Worm (Caenorhabditis elegans) whole organism, late embryonic: Measurements from ENCODE around the gene F36H1.12.

Experiments
- C08G9.2 ChIP-seq: sonication (generic microtip); optimal IDR thresholded peaks from 2 replicates; lab custom pipeline; 2016; ENCODE audit warnings: mild to moderate bottlenecking, missing genetic modification characterization, moderate library complexity, missing compliant biosample characterization
- C38D4.7 ChIP-seq: fragments of 200-800 bp; sonication (Bioruptor generic); optimal IDR thresholded peaks from 2 replicates; lab custom pipeline; 2018; ENCODE audit warnings: mild to moderate bottlenecking, missing genetic modification characterization, moderate library complexity, missing compliant biosample characterization
- F13H6.1 ChIP-seq: sonication (generic microtip); optimal IDR thresholded peaks from 2 replicates; lab custom pipeline; 2016; ENCODE audit warnings: missing genetic modification characterization, missing compliant biosample characterization
- K09A11.1 ChIP-seq: sonication (generic microtip); optimal IDR thresholded peaks from 2 replicates; lab custom pipeline; 2017; ENCODE audit warnings: antibody characterized with exemption, mild to moderate bottlenecking, missing genetic modification characterization, missing compliant biosample characterization; ENCODE audit not compliant: insufficient read depth
- T23F11.4 ChIP-seq: fragments of 200-800 bp; sonication (Bioruptor generic); optimal IDR thresholded peaks from 2 replicates; lab custom pipeline; 2018; ENCODE audit warnings: mild to moderate bottlenecking, missing genetic modification characterization, missing compliant biosample characterization
- ahr-1 ChIP-seq: sonication (generic microtip); optimal IDR thresholded peaks from 2 replicates; lab custom pipeline; 2016; ENCODE audit warnings: missing genetic modification characterization, missing compliant biosample characterization
- ama-1 ChIP-seq: fragments of 150-350 bp; optimal IDR thresholded peaks from 2 replicates; lab custom pipeline; 2014
- ceh-18 ChIP-seq: sonication (generic microtip); optimal IDR thresholded peaks from 2 replicates; lab custom pipeline; 2016; ENCODE audit warnings: missing genetic modification characterization, missing compliant biosample characterization
- ceh-2 ChIP-seq: sonication (generic microtip); optimal IDR thresholded peaks from 2 replicates; lab custom pipeline; 2016; ENCODE audit warnings: missing genotype, missing genetic modification characterization, missing compliant biosample characterization
- ceh-24 ChIP-seq: sonication (generic microtip); optimal IDR thresholded peaks from 2 replicates; lab custom pipeline; 2016; ENCODE audit warnings: mild to moderate bottlenecking, missing genetic modification characterization, missing compliant biosample characterization
- ceh-30 ChIP-seq: fragments of 150-350 bp; optimal IDR thresholded peaks from 2 replicates; lab custom pipeline; 2014; ENCODE audit warnings: missing biosample characterization, missing genetic modification characterization
- ceh-31 ChIP-seq: sonication (generic microtip); optimal IDR thresholded peaks from 2 replicates; lab custom pipeline; 2016; ENCODE audit warnings: missing genetic modification characterization, missing compliant biosample characterization
- ceh-34 ChIP-seq: sonication (generic microtip); optimal IDR thresholded peaks from 2 replicates; lab custom pipeline; 2016; ENCODE audit warnings: mild to moderate bottlenecking, missing genetic modification characterization, missing compliant biosample characterization
- ceh-6 ChIP-seq: fragments of 200-800 bp; sonication (Bioruptor generic); optimal IDR thresholded peaks from 2 replicates; lab custom pipeline; 2018; ENCODE audit warnings: mild to moderate bottlenecking, missing genetic modification characterization, missing compliant biosample characterization
- dmd-4 ChIP-seq: sonication (generic microtip); optimal IDR thresholded peaks from 2 replicates; lab custom pipeline; 2016; ENCODE audit warnings: borderline replicate concordance, missing genetic modification characterization, missing compliant biosample characterization
- dve-1 ChIP-seq: sonication (generic microtip); optimal IDR thresholded peaks from 2 replicates; lab custom pipeline; 2017; ENCODE audit warnings: antibody characterized with exemption, mild to moderate bottlenecking, missing genetic modification characterization, missing compliant biosample characterization
- elt-2 ChIP-seq: sonication (generic microtip); optimal IDR thresholded peaks from 2 replicates; lab custom pipeline; 2016; ENCODE audit warnings: missing genetic modification reagents, missing genetic modification characterization, missing compliant biosample characterization
- elt-4 ChIP-seq: sonication (generic microtip); optimal IDR thresholded peaks from 2 replicates; lab custom pipeline; 2016; ENCODE audit warnings: missing genetic modification characterization, missing compliant biosample characterization
- fax-1 ChIP-seq: sonication (generic microtip); optimal IDR thresholded peaks from 2 replicates; lab custom pipeline; 2016; ENCODE audit warnings: missing genotype, missing genetic modification characterization, missing compliant biosample characterization
- fkh-6 ChIP-seq: sonication (generic microtip); optimal IDR thresholded peaks from 2 replicates; lab custom pipeline; 2016; ENCODE audit warnings: missing genetic modification characterization, missing compliant biosample characterization
- hlh-13 ChIP-seq: fragments of 200-800 bp; sonication (Bioruptor generic); optimal IDR thresholded peaks from 2 replicates; lab custom pipeline; 2018; ENCODE audit warnings: mild to moderate bottlenecking, missing genetic modification characterization, missing compliant biosample characterization
- hlh-15 ChIP-seq: sonication (generic microtip); optimal IDR thresholded peaks from 2 replicates; lab custom pipeline; 2016; ENCODE audit warnings: missing genetic modification characterization, missing compliant biosample characterization
- hlh-30 ChIP-seq: sonication (generic microtip); optimal IDR thresholded peaks from 2 replicates; lab custom pipeline; 2017; ENCODE audit warnings: antibody characterized with exemption, missing genetic modification characterization, missing compliant biosample characterization; ENCODE audit not compliant: insufficient read depth
- hlh-6 ChIP-seq: sonication (generic microtip); optimal IDR thresholded peaks from 2 replicates; lab custom pipeline; 2016; ENCODE audit warnings: missing genotype, missing genetic modification characterization, missing compliant biosample characterization
- lim-6 ChIP-seq: sonication (generic microtip); optimal IDR thresholded peaks from 2 replicates; lab custom pipeline; 2016; ENCODE audit warnings: missing genetic modification characterization, missing compliant biosample characterization
- madf-2 ChIP-seq: sonication (generic microtip); optimal IDR thresholded peaks from 2 replicates; lab custom pipeline; 2017; ENCODE audit warnings: missing genetic modification characterization, missing compliant biosample characterization
- nfya-1 ChIP-seq: sonication (generic microtip); optimal IDR thresholded peaks from 2 replicates; lab custom pipeline; 2017; ENCODE audit warnings: missing genetic modification characterization, mild to moderate bottlenecking, missing compliant biosample characterization, antibody characterized with exemption, moderate library complexity
- nhr-232 ChIP-seq: sonication (generic microtip); optimal IDR thresholded peaks from 2 replicates; lab custom pipeline; 2016; ENCODE audit warnings: missing genetic modification characterization, missing compliant biosample characterization
- npax-4 ChIP-seq: sonication (generic microtip); optimal IDR thresholded peaks from 2 replicates; lab custom pipeline; 2016; ENCODE audit warnings: missing genetic modification characterization, missing compliant biosample characterization
- pax-1 ChIP-seq: fragments of 150-350 bp; optimal IDR thresholded peaks from 2 replicates; lab custom pipeline; 2014; ENCODE audit warnings: missing biosample characterization, missing genetic modification characterization
- pros-1 ChIP-seq: fragments of 150-350 bp; optimal IDR thresholded peaks from 2 replicates; lab custom pipeline; 2014; ENCODE audit warnings: missing biosample characterization, missing genetic modification reagents, missing genetic modification characterization
- ref-2 ChIP-seq: sonication (generic microtip); optimal IDR thresholded peaks from 2 replicates; lab custom pipeline; 2016; ENCODE audit warnings: missing genetic modification characterization, missing compliant biosample characterization
- rnt-1 ChIP-seq: sonication (generic microtip); optimal IDR thresholded peaks from 2 replicates; lab custom pipeline; 2016; ENCODE audit warnings: missing genetic modification characterization, missing compliant biosample characterization
- sdc-2 ChIP-seq: sonication (generic microtip); optimal IDR thresholded peaks from 2 replicates; lab custom pipeline; 2016; ENCODE audit warnings: missing genotype, missing genetic modification characterization, missing compliant biosample characterization
- sox-2 ChIP-seq: fragments of 200-800 bp; sonication (Bioruptor generic); IDR thresholded peaks from 2 replicates; pipeline ENCODE4 v1.3.6; 2022; ENCODE audit warnings: missing genetic modification reagents, missing genetic modification characterization, missing compliant biosample characterization
- syd-9 ChIP-seq: sonication (generic microtip); optimal IDR thresholded peaks from 2 replicates; lab custom pipeline; 2016; ENCODE audit warnings: mild to moderate bottlenecking, missing genetic modification characterization, moderate library complexity, missing compliant biosample characterization
- tbx-2 ChIP-seq: sonication (generic microtip); optimal IDR thresholded peaks from 2 replicates; lab custom pipeline; 2016; ENCODE audit warnings: missing genetic modification characterization, missing compliant biosample characterization
- tbx-7 ChIP-seq: sonication (generic microtip); optimal IDR thresholded peaks from 2 replicates; lab custom pipeline; 2016; ENCODE audit warnings: missing genotype, missing genetic modification characterization, missing compliant biosample characterization
- ttx-3 ChIP-seq: sonication (generic microtip); optimal IDR thresholded peaks from 2 replicates; lab custom pipeline; 2016; ENCODE audit warnings: missing genetic modification reagents, missing genetic modification characterization, missing compliant biosample characterization
- unc-3 ChIP-seq, 2 experiments: fragments of 200-800 bp in 1 of 2; sonication (Bioruptor generic) in 1 of 2; sonication (generic microtip) in 1 of 2; conservative IDR thresholded peaks in 1 of 2; optimal IDR thresholded peaks in 1 of 2; 2 replicates each; pipeline versions ENCODE4 v1.3.6 to Lab custom; 2016 to 2022; ENCODE audit warnings: missing compliant biosample characterization in 2 of 2, missing genetic modification characterization in 2 of 2, missing genetic modification reagents in 1 of 2
- unc-55 ChIP-seq: sonication (generic microtip); optimal IDR thresholded peaks from 2 replicates; lab custom pipeline; 2017; ENCODE audit warnings: missing biosample characterization, missing genetic modification reagents, missing genetic modification characterization
- ztf-16 ChIP-seq: sonication (generic microtip); optimal IDR thresholded peaks from 2 replicates; lab custom pipeline; 2017; ENCODE audit warnings: missing genetic modification characterization, missing compliant biosample characterization

Gene F36H1.12

DNA sequence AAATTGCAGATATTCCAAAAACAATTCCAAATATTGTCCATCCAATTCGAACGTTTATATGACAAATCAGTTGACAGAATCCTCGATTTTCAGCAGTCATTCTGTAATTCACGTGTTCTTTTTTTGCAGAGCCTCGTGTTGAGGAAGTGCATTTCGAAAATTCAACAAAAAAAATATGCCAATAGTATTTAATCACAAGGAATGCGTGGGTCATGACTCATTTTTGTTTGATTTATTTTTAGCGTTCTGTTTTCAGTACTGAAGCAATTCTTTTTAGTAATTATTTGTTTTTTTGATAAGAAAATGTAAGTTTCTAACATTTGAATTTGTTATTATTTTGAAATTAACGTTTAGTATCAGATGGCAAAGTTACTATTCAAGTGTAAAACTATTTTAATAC lies 22.6 kb downstream of the F36H1.12 start, which contains the start of gene hrg-4:
Gene hrg-4, minus strand, starts transcription at position 101 of the 400 bp plus-strand sequence.
- no peak for TF ChIP-seq tbx-2 (tag; lab: Kevin White, UChicago)
- TF ChIP-seq nhr-232 (tag; lab: Kevin White, UChicago) = no peak
- no peak for TF ChIP-seq hlh-6
- no peak for TF ChIP-seq C38D4.7 (GFP tag; lab: Kevin White, UChicago)
- no peak for TF ChIP-seq hlh-30 (tag; lab: Kevin White, UChicago)
- TF ChIP-seq dmd-4 (tag; lab: Kevin White, UChicago) = no peak
- TF ChIP-seq unc-3 (GFP tag; conservative IDR thresholded peaks at IDR 0.05; lab: Robert Waterston, UW) = no peak
- TF ChIP-seq unc-3 (tag; optimal IDR thresholded peaks at IDR 0.05; lab: Kevin White, UChicago) = no peak

DNA sequence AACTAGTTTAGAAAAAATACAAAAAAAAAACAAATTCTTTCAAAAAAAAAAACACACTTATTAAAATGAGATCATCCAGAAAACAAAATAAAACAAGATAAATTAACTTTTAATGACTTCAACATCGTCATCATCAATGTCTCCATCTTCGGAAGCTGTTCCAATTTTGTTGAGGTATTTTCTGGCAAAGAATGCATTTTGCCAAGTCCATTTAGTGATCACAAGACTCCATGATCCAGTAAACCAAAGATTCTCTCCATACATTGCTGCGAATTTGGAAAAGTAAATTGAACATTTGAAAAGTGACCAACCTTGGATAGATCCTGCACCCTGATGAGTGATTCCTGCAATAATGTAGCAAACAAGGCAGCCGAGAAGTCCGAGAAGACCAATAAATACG lies 23.4 kb downstream of the F36H1.12 start:
- TF ChIP-seq fkh-6 = no peak
- TF ChIP-seq T23F11.4 = no peak
- TF ChIP-seq C08G9.2 = no peak
- no peak for TF ChIP-seq lim-6 (tag; lab: Kevin White, UChicago)
- no peak for TF ChIP-seq pax-1
- TF ChIP-seq hlh-15 (tag; lab: Kevin White, UChicago) = no peak
- no peak for TF ChIP-seq fax-1
- TF ChIP-seq rnt-1 (tag; lab: Kevin White, UChicago) = no peak
- TF ChIP-seq elt-4 (tag; lab: Kevin White, UChicago) = no peak
- TF ChIP-seq tbx-7 (tag; lab: Kevin White, UChicago) = no peak
- TF ChIP-seq hlh-13 (GFP tag; lab: Kevin White, UChicago) = no peak
- TF ChIP-seq ttx-3 (tag; lab: Kevin White, UChicago) = no peak
- TF ChIP-seq sdc-2 (tag; lab: Kevin White, UChicago) = no peak
- no peak for TF ChIP-seq ahr-1 (tag; lab: Kevin White, UChicago)
- TF ChIP-seq ceh-31 (tag; lab: Kevin White, UChicago) = no peak
- TF ChIP-seq ceh-2 (tag; lab: Kevin White, UChicago) = no peak
- no peak for TF ChIP-seq hlh-30 (tag; lab: Kevin White, UChicago)
- no peak for TF ChIP-seq madf-2
- no peak for TF ChIP-seq tbx-2 (tag; lab: Kevin White, UChicago)
- TF ChIP-seq, all 69 proteins: peak for 0

DNA sequence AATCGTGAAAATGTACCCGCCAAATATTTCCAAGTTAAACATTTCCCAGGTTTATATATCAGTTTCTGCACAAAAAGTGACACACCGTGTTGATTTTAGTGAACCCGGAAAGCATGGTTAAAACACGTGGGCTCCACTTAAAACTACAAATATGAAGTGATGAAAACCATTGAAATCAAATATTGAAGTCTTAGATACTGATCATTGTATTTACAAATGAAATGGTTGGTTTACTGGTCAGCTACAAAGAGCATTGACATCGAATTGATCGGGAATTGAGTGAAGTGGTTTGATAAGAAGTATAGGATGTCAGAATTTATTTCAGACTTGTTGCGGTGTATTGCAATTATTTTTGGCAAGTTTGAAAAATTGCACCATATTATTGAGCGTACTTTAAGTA lies 24.1 kb downstream of the F36H1.12 start, which contains the start of gene hrg-5:
Gene hrg-5, minus strand, starts transcription at position 17 of the 400 bp plus-strand sequence.
- no peak for TF ChIP-seq ceh-31 (tag; lab: Kevin White, UChicago)
- no peak for TF ChIP-seq tbx-7 (tag; lab: Kevin White, UChicago)
- TF ChIP-seq lim-6 (tag; lab: Kevin White, UChicago) = no peak
- TF ChIP-seq ceh-6 = no peak
- TF ChIP-seq elt-2 (tag; lab: Kevin White, UChicago) = no peak
- no peak for TF ChIP-seq ceh-30 (tag; lab: Kevin White, UChicago)
- TF ChIP-seq F13H6.1 (tag; lab: Kevin White, UChicago) = no peak
- TF ChIP-seq ref-2 (tag; lab: Kevin White, UChicago) = no peak
- no peak for TF ChIP-seq ceh-24 (tag; lab: Kevin White, UChicago)
- no peak for TF ChIP-seq hlh-6
- TF ChIP-seq ceh-18 (tag; lab: Kevin White, UChicago) = no peak

DNA sequence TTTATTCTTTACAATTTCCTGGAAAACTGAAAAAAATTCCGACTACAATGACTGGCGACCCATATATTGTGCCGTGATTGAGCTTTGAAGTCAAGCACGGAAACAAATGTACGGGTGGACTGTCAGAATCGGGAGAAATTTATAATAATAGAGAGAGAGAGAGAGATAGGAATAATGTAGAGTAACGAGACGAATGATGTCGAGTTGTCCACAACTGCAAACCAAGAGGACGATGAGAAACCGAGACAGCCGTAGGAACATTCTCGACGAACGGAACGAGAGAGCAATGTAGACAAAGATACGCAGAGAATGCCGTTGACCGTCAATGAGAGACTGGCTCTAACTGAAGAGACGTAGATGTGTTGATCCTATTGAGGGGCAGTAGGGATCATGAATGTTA lies 25.9 kb downstream of the F36H1.12 start:
- peak; percentile 77 for TF ChIP-seq nfya-1
- TF ChIP-seq ceh-2 (tag; lab: Kevin White, UChicago) = peak; percentile 26
- TF ChIP-seq ama-1 (lab: Kevin White, UChicago) = peak; percentile 69
- no peak for TF ChIP-seq dmd-4 (tag; lab: Kevin White, UChicago)
- peak; percentile 26 for TF ChIP-seq hlh-30 (tag; lab: Kevin White, UChicago)
- peak; percentile 21 for TF ChIP-seq elt-2 (tag; lab: Kevin White, UChicago)
- TF ChIP-seq F13H6.1 (tag; lab: Kevin White, UChicago) = no peak
- no peak for TF ChIP-seq hlh-6
- TF ChIP-seq ztf-16 (tag; lab: Kevin White, UChicago) = peak; percentile 30
- peak; percentile 53 for TF ChIP-seq tbx-2 (tag; lab: Kevin White, UChicago)
- peak; percentile 92 for TF ChIP-seq unc-55 (GFP tag; lab: Kevin White, UChicago)
- peak; percentile 79 for TF ChIP-seq ceh-31 (tag; lab: Kevin White, UChicago)
- TF ChIP-seq ceh-30 (tag; lab: Kevin White, UChicago) = no peak
- no peak for TF ChIP-seq elt-4 (tag; lab: Kevin White, UChicago)
- no peak for TF ChIP-seq hlh-15 (tag; lab: Kevin White, UChicago)
- no peak for TF ChIP-seq npax-4 (tag; lab: Kevin White, UChicago)
- peak; percentile 27 for TF ChIP-seq syd-9 (tag; lab: Kevin White, UChicago)
- 0 out of 2 replicates have a peak, but pooled peaks have one; percentile 23 for TF ChIP-seq sox-2 (GFP tag; lab: Robert Waterston, UW)
- peak; percentile 77 for TF ChIP-seq pros-1
- peak; percentile 11 for TF ChIP-seq T23F11.4
- no peak for TF ChIP-seq ceh-18 (tag; lab: Kevin White, UChicago)
- peak; percentile 37 for TF ChIP-seq K09A11.1
- TF ChIP-seq C38D4.7 (GFP tag; lab: Kevin White, UChicago) = no peak
- TF ChIP-seq rnt-1 (tag; lab: Kevin White, UChicago) = peak; percentile 68
- peak; percentile 39 for TF ChIP-seq C08G9.2
- TF ChIP-seq tbx-7 (tag; lab: Kevin White, UChicago) = no peak
- TF ChIP-seq fax-1 = peak; percentile 42
- peak; percentile 66 for TF ChIP-seq ref-2 (tag; lab: Kevin White, UChicago)
- TF ChIP-seq ceh-34 (tag; lab: Kevin White, UChicago) = peak; percentile 51
- TF ChIP-seq dve-1 (tag; lab: Kevin White, UChicago) = peak; percentile 6
- no peak for TF ChIP-seq sdc-2 (tag; lab: Kevin White, UChicago)
